Worm (Caenorhabditis elegans) whole organism, L4 larva: ENCODE measurements around the gene C29F3.7.

ENCODE experiments used
- F44E2.7 ChIP-seq: fragments of 200-800 bp; sonication (Bioruptor generic); IDR thresholded peaks from 2 replicates; pipeline ENCODE4 v2.1.2; 2022; ENCODE audit warnings: missing genetic modification characterization, missing compliant biosample characterization
- ama-1 ChIP-seq: fragments of 150-350 bp; optimal IDR thresholded peaks from 2 replicates; lab custom pipeline; 2014; ENCODE audit warnings: inconsistent platforms, mixed read lengths
- daf-12 ChIP-seq: fragments of 150-350 bp; optimal IDR thresholded peaks from 2 replicates; lab custom pipeline; 2014; ENCODE audit warnings: missing biosample characterization, missing genetic modification reagents, missing genetic modification characterization
- dpl-1 ChIP-seq: fragments of 150-350 bp; optimal IDR thresholded peaks from 2 replicates; lab custom pipeline; 2014; ENCODE audit warnings: missing biosample characterization, missing genetic modification reagents, missing genetic modification characterization
- fkh-10 ChIP-seq: fragments of 150-350 bp; optimal IDR thresholded peaks from 2 replicates; lab custom pipeline; 2014; ENCODE audit warnings: missing biosample characterization, missing genetic modification reagents, missing genetic modification characterization
- lin-29 ChIP-seq: fragments of 200-800 bp; sonication (Bioruptor generic); IDR thresholded peaks from 2 replicates; pipeline ENCODE4 v1.3.6; 2022; ENCODE audit warnings: missing genetic modification reagents, missing genetic modification characterization, missing compliant biosample characterization
- lsy-2 ChIP-seq, 2 experiments: fragments of 150-350 bp in 1 of 2; sonication (generic microtip) in 1 of 2; optimal IDR thresholded peaks; 2 replicates each; lab custom pipeline; 2014 to 2017; ENCODE audit warnings: missing biosample characterization in 2 of 2, missing genetic modification characterization in 2 of 2
- mxl-2 ChIP-seq: fragments of 200-800 bp; sonication (Bioruptor generic); conservative IDR thresholded peaks from 2 replicates; pipeline ENCODE4 v1.3.6; 2022; ENCODE audit warnings: missing genetic modification reagents, missing genetic modification characterization, missing compliant biosample characterization
- nhr-10 ChIP-seq: fragments of 150-350 bp; optimal IDR thresholded peaks from 2 replicates; lab custom pipeline; 2014; ENCODE audit warnings: missing biosample characterization, missing genetic modification characterization
- nhr-102 ChIP-seq: sonication (generic microtip); optimal IDR thresholded peaks from 2 replicates; lab custom pipeline; 2016; ENCODE audit warnings: mild to moderate bottlenecking, missing genetic modification characterization, moderate library complexity, missing compliant biosample characterization
- nhr-28 ChIP-seq: fragments of 150-350 bp; optimal IDR thresholded peaks from 2 replicates; lab custom pipeline; 2014; ENCODE audit warnings: missing biosample characterization, missing genetic modification characterization
- tra-1 ChIP-seq: fragments of 200-800 bp; sonication (Bioruptor generic); IDR thresholded peaks from 2 replicates; pipeline ENCODE4 v1.3.6; 2022; ENCODE audit warnings: missing genetic modification reagents, missing genetic modification characterization, missing compliant biosample characterization
- ztf-7 ChIP-seq: fragments of 150-350 bp; optimal IDR thresholded peaks from 2 replicates; lab custom pipeline; 2014; ENCODE audit warnings: missing biosample characterization, missing genetic modification characterization

- TF ChIP-seq F44E2.7 (GFP tag; lab: Robert Waterston, UW), result no peak
- no peak for TF ChIP-seq mxl-2 (GFP tag; lab: Robert Waterston, UW)
- TF ChIP-seq tra-1, result no peak
- TF ChIP-seq nhr-28 (tag; lab: Kevin White, UChicago), result no peak
- no peak for TF ChIP-seq lsy-2 (tag; optimal IDR thresholded peaks at IDR 0.05; lab: Kevin White, UChicago)
- no peak for TF ChIP-seq ztf-7
- TF ChIP-seq ama-1 (lab: Kevin White, UChicago), result no peak
- TF ChIP-seq daf-12 (tag; lab: Kevin White, UChicago), result no peak
- no peak for TF ChIP-seq fkh-10 (GFP tag; lab: Kevin White, UChicago)
- no peak for TF ChIP-seq dpl-1 (GFP tag; lab: Kevin White, UChicago)
- TF ChIP-seq lin-29 (GFP tag; lab: Robert Waterston, UW), result no peak
- no peak for TF ChIP-seq nhr-102 (tag; lab: Kevin White, UChicago)
- TF ChIP-seq nhr-10 (tag; lab: Kevin White, UChicago), result no peak
Measured at ce11 chrV:15352376-15352775, 2.3 kb upstream of the C29F3.7 start, which contains the start of gene srx-58.
